Fruit fly (Drosophila melanogaster) Kc167 (cell line): ENCODE data around the gene Exn.

Experiments used
- Myc ChIP-seq: fragments of >200 bp; optimal IDR thresholded peaks from 2 replicates; lab custom pipeline; 2017; ENCODE audit warnings: missing external identifiers
- Sin3A ChIP-seq: fragments of >200 bp; optimal IDR thresholded peaks from 2 replicates; lab custom pipeline; 2018; ENCODE audit warnings: missing external identifiers
- ttk ChIP-seq: sonication (Bioruptor generic); optimal IDR thresholded peaks from 2 replicates; lab custom pipeline; 2017; ENCODE audit warnings: missing external identifiers

DNA sequence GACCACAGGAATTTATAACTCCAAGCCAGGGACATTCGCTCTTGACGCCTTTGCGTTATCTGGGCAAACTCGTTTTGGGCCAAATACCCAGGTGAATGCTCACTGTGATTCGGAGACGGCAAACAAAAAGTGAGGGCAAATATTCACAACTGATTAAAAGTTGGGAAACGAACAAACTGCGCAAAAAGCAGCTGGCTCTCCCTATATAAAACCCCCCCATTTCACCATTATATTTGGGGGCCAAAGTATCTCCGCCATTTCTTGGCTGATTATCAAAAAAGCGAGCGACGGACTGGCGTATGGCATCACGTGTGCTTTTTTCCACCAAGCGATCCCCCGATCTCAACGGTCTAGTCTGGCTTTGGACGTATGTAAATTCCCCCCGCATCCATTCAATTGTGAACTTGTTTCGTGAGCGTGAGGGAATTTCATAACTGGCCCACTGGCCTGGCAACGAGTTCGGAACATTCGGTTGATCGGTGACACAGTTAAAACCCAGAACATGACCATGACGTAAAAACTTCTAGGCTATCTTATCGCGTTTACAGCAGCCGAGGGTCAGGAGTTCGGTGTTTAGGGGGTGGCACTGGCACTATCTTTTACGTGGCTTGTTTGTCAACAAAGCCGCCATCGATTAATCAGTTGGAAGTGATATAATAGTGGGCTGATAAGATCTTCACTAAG lies 11.3 kb upstream of the Exn start:
- TF ChIP-seq ttk (lab: Kevin White, UChicago) (no peak), Myc (lab: Kevin White, UChicago) (no peak), Sin3A (lab: Kevin White, UChicago) (no peak)
